Fruit fly (Drosophila melanogaster) whole organism, prepupa: ENCODE measurements around the gene CG18417.

Experiments
- Blimp-1 ChIP-seq: fragments of 200-800 bp; sonication (Bioruptor generic); optimal IDR thresholded peaks from 3 replicates; lab custom pipeline; 2017; ENCODE audit warnings: missing biosample characterization, missing genetic modification characterization, mild to moderate bottlenecking, moderate library complexity, missing genetic modification reagents
- CG10669 ChIP-seq: fragments of 200-800 bp; sonication (Bioruptor generic); optimal IDR thresholded peaks from 3 replicates; lab custom pipeline; 2018; ENCODE audit warnings: missing biosample characterization, mild to moderate bottlenecking, missing genetic modification characterization, moderate library complexity
- CG11294 ChIP-seq: fragments of 200-800 bp; sonication (Bioruptor generic); IDR thresholded peaks from 2 replicates; pipeline ENCODE4 v1.3.6; 2022; ENCODE audit warnings: missing biosample characterization, missing genetic modification characterization
- CG11762 ChIP-seq: fragments of 200-800 bp; sonication (Bioruptor generic); optimal IDR thresholded peaks from 3 replicates; lab custom pipeline; 2016; ENCODE audit warnings: missing biosample characterization, missing genetic modification characterization; ENCODE audit not compliant: insufficient read depth
- CG11902 ChIP-seq: fragments of 200-800 bp; sonication (Bioruptor generic); optimal IDR thresholded peaks from 3 replicates; lab custom pipeline; 2016; ENCODE audit warnings: missing biosample characterization, missing genetic modification characterization
- CG1621 ChIP-seq: fragments of 200-800 bp; sonication (Bioruptor generic); optimal IDR thresholded peaks from 3 replicates; lab custom pipeline; 2018; ENCODE audit warnings: missing biosample characterization, mild to moderate bottlenecking, missing genetic modification characterization
- CG31627 ChIP-seq: fragments of 200-800 bp; sonication (Bioruptor generic); optimal IDR thresholded peaks from 3 replicates; lab custom pipeline; 2016; ENCODE audit warnings: missing biosample characterization, missing genetic modification characterization
- CG32006 ChIP-seq: fragments of 200-800 bp; sonication (Bioruptor generic); optimal IDR thresholded peaks from 3 replicates; lab custom pipeline; 2017; ENCODE audit warnings: missing biosample characterization, mild to moderate bottlenecking, missing genetic modification characterization
- CG4318 ChIP-seq: fragments of 200-800 bp; sonication (Bioruptor generic); optimal IDR thresholded peaks from 3 replicates; lab custom pipeline; 2017; ENCODE audit warnings: missing biosample characterization, mild to moderate bottlenecking, missing genetic modification characterization
- CG6163 ChIP-seq: fragments of 200-800 bp; sonication (Bioruptor generic); IDR thresholded peaks from 3 replicates; pipeline ENCODE4 v1.3.6; 2022; ENCODE audit warnings: missing biosample characterization, missing genetic modification characterization
- CG6276 ChIP-seq: fragments of 200-800 bp; sonication (Bioruptor generic); optimal IDR thresholded peaks from 2 replicates; lab custom pipeline; 2017; ENCODE audit warnings: missing biosample characterization, mild to moderate bottlenecking, missing genetic modification characterization
- CG6792 ChIP-seq: fragments of 200-800 bp; sonication (Bioruptor generic); optimal IDR thresholded peaks from 3 replicates; lab custom pipeline; 2016; ENCODE audit warnings: missing biosample characterization, missing genetic modification characterization
- CG6854 ChIP-seq: fragments of 200-800 bp; sonication (Bioruptor generic); optimal IDR thresholded peaks from 2 replicates; lab custom pipeline; 2017; ENCODE audit warnings: missing biosample characterization, mild to moderate bottlenecking, missing genetic modification characterization
- CG7368 ChIP-seq: fragments of 200-800 bp; sonication (Bioruptor generic); optimal IDR thresholded peaks from 3 replicates; lab custom pipeline; 2016; ENCODE audit warnings: missing biosample characterization, missing genetic modification characterization
- CG8119 ChIP-seq: fragments of 200-800 bp; sonication (Bioruptor generic); IDR thresholded peaks from 3 replicates; pipeline ENCODE4 v1.3.6; 2022; ENCODE audit warnings: missing biosample characterization, missing genetic modification characterization
- CG8319 ChIP-seq: fragments of 200-800 bp; sonication (Bioruptor generic); optimal IDR thresholded peaks from 3 replicates; lab custom pipeline; 2016; ENCODE audit warnings: missing biosample characterization, missing genetic modification characterization
- CG9139 ChIP-seq: fragments of 200-800 bp; sonication (Bioruptor generic); optimal IDR thresholded peaks from 3 replicates; lab custom pipeline; 2017; ENCODE audit warnings: missing biosample characterization, mild to moderate bottlenecking, missing genetic modification characterization
- Eip75B ChIP-seq: fragments of 200-800 bp; sonication (Bioruptor generic); optimal IDR thresholded peaks from 3 replicates; lab custom pipeline; 2016; ENCODE audit warnings: missing biosample characterization, missing genetic modification characterization
- Ets21C ChIP-seq: fragments of 200-800 bp; sonication (Bioruptor generic); optimal IDR thresholded peaks from 3 replicates; lab custom pipeline; 2016; ENCODE audit warnings: missing biosample characterization, missing genetic modification characterization
- Ets96B ChIP-seq: fragments of 200-800 bp; optimal IDR thresholded peaks from 2 replicates; lab custom pipeline; 2019; ENCODE audit warnings: missing biosample characterization, mild to moderate bottlenecking, missing genetic modification characterization, moderate library complexity
- Gug ChIP-seq: fragments of 200-800 bp; sonication (Bioruptor generic); IDR thresholded peaks from 2 replicates; pipeline ENCODE4 v1.3.6; 2022; ENCODE audit warnings: missing biosample characterization, missing genetic modification characterization
- Hr39 ChIP-seq: fragments of 200-800 bp; sonication (Bioruptor generic); optimal IDR thresholded peaks from 2 replicates; lab custom pipeline; 2016; ENCODE audit warnings: missing biosample characterization, missing genetic modification characterization
- Hr4 ChIP-seq: fragments of 200-800 bp; sonication (Bioruptor generic); optimal IDR thresholded peaks from 3 replicates; lab custom pipeline; 2016; ENCODE audit warnings: missing biosample characterization, missing genetic modification characterization
- OdsH ChIP-seq: fragments of 200-800 bp; sonication (Bioruptor generic); optimal IDR thresholded peaks from 3 replicates; lab custom pipeline; 2016; ENCODE audit warnings: missing biosample characterization, missing genetic modification characterization
- Sox14 ChIP-seq: fragments of 200-800 bp; sonication (Bioruptor generic); optimal IDR thresholded peaks from 3 replicates; lab custom pipeline; 2016; ENCODE audit warnings: missing biosample characterization, missing genetic modification characterization
- acj6 ChIP-seq: fragments of 200-800 bp; sonication (Bioruptor generic); optimal IDR thresholded peaks from 3 replicates; lab custom pipeline; 2016; ENCODE audit warnings: missing biosample characterization, missing genetic modification characterization
- cyc ChIP-seq: fragments of 200-800 bp; sonication (Bioruptor generic); optimal IDR thresholded peaks from 3 replicates; lab custom pipeline; 2016; ENCODE audit warnings: missing biosample characterization, missing genetic modification characterization
- dac ChIP-seq: fragments of 200-800 bp; sonication (Bioruptor generic); optimal IDR thresholded peaks from 2 replicates; lab custom pipeline; 2017; ENCODE audit warnings: missing biosample characterization, mild to moderate bottlenecking, missing genetic modification characterization
- dsx ChIP-seq: fragments of 200-800 bp; optimal IDR thresholded peaks from 3 replicates; lab custom pipeline; 2019; ENCODE audit warnings: missing biosample characterization, mild to moderate bottlenecking, missing genetic modification characterization, moderate library complexity; ENCODE audit not compliant: poor library complexity, severe bottlenecking
- esn ChIP-seq: fragments of 200-800 bp; sonication (Bioruptor generic); optimal IDR thresholded peaks from 2 replicates; lab custom pipeline; 2016; ENCODE audit warnings: missing biosample characterization, mild to moderate bottlenecking, missing genetic modification characterization, moderate library complexity
- fd59A ChIP-seq: fragments of 200-800 bp; sonication (Bioruptor generic); optimal IDR thresholded peaks from 2 replicates; lab custom pipeline; 2017; ENCODE audit warnings: missing biosample characterization, mild to moderate bottlenecking, missing genetic modification characterization, missing genetic modification reagents
- fd85E ChIP-seq: fragments of 200-800 bp; sonication (Bioruptor generic); optimal IDR thresholded peaks from 3 replicates; lab custom pipeline; 2016; ENCODE audit warnings: missing biosample characterization, missing genetic modification characterization
- lz ChIP-seq: fragments of 200-800 bp; sonication (Bioruptor generic); optimal IDR thresholded peaks from 3 replicates; lab custom pipeline; 2016; ENCODE audit warnings: missing biosample characterization, missing genetic modification characterization
- net ChIP-seq: fragments of 200-800 bp; sonication (Bioruptor generic); optimal IDR thresholded peaks from 3 replicates; lab custom pipeline; 2016; ENCODE audit warnings: missing biosample characterization, missing genetic modification characterization
- pdm3 ChIP-seq: fragments of 200-800 bp; sonication (Bioruptor generic); optimal IDR thresholded peaks from 3 replicates; lab custom pipeline; 2016; ENCODE audit warnings: missing biosample characterization, missing genetic modification characterization
- salr ChIP-seq, 2 experiments: fragments of 200-800 bp; sonication (Bioruptor generic); optimal IDR thresholded peaks; 3 replicates each; lab custom pipeline; 2016 to 2018; ENCODE audit warnings: missing biosample characterization in 2 of 2, missing genetic modification characterization in 2 of 2, mild to moderate bottlenecking in 1 of 2
- spab ChIP-seq: fragments of 200-800 bp; sonication (Bioruptor generic); optimal IDR thresholded peaks from 2 replicates; lab custom pipeline; 2017; ENCODE audit warnings: missing biosample characterization, mild to moderate bottlenecking, missing genetic modification characterization, missing genetic modification reagents
- ss ChIP-seq, 2 experiments: fragments of 200-800 bp; sonication (Bioruptor generic); optimal IDR thresholded peaks; 2 replicates in 1 of 2; 3 replicates in 1 of 2; lab custom pipeline; 2017 to 2018; ENCODE audit warnings: mild to moderate bottlenecking in 2 of 2, missing biosample characterization in 2 of 2, missing genetic modification characterization in 2 of 2, moderate library complexity in 1 of 2
- topi ChIP-seq: fragments of 200-800 bp; sonication (Bioruptor generic); optimal IDR thresholded peaks from 3 replicates; lab custom pipeline; 2016; ENCODE audit warnings: missing biosample characterization, missing genetic modification characterization
- vri ChIP-seq: fragments of 200-800 bp; sonication (Bioruptor generic); optimal IDR thresholded peaks from 3 replicates; lab custom pipeline; 2016; ENCODE audit warnings: missing biosample characterization, mild to moderate bottlenecking, missing genetic modification characterization

Gene CG18417

DNA sequence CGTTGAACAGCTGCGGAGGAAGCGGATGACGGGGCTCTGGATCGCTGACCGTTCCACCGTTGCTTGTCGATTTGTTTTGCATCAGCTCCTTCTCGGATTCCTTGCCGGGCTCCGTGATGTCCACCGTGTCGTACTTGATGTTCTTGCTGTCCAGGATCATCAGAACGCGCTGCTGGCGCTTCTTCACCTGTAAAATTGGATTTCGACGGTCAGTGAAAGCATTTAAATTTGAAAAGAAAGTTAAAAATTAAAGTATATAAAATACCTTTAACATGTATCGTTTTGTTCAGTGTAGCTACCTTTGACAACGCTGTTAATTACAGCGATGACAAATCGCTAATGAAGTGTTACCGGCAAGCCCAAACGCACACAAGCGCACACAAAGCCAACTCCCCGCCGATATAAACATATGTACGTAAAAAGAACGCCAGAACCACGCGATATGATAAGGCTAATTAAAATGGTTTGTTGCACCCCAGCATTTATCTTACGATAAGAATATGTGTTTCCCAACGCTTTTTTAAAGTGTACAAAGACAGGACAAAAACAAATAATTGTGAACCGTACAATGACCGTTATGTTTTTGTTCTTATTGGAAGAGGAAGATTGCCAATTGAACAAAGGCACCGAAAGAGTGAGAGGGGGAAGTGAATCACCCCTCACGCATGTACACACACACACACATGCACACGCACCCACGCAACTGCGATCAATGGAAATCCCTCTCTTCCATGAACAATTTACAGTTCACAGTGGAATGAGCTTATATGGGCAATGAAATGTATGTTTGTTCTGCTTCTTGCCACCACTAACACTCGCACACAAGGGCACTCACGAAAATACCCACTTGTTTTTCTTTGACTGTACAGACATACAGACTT lies 31.8 kb upstream of the CG18417 start (continued):
- TF ChIP-seq CG31627 (GFP tag; lab: Kevin White, UChicago) (peak; percentile 10), OdsH (GFP tag; lab: Kevin White, UChicago) (no peak), lz (GFP tag; lab: Kevin White, UChicago) (peak; percentile 25), CG32006 (GFP tag; lab: Kevin White, UChicago) (peak; percentile 21), dac (no peak), esn (GFP tag; lab: Kevin White, UChicago) (peak; percentile 34), fd85E (GFP tag; lab: Kevin White, UChicago) (no peak), CG11902 (GFP tag; lab: Kevin White, UChicago) (no peak), salr (GFP tag; optimal IDR thresholded peaks at IDR 0.05; lab: Kevin White, UChicago) (no peak), CG6276 (GFP tag; lab: Kevin White, UChicago) (no peak), cyc (GFP tag; lab: Kevin White, UChicago) (no peak), fd59A (GFP tag; lab: Kevin White, UChicago) (no peak), CG8119 (GFP tag; lab: Robert Waterston, UW) (peak; percentile 28; the same call in 1 of the 3 replicates)

DNA sequence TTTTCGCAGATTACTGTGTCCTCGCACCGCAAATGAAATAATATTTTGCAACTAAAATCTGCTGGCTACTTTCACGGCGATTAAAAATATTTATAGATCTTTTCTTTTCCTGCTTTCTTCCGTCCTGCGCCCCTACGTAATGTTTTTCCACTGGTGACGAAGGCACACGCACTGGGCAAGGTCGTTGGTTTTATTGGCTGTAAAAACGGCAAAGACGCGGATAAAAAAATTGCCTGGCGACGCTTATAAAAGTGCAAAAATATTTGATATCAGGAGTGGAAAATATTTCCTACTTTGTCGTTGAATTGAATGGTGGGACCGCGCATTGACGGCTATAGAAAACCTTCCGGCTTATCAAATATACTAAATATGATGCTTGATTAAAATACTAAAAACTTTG lies 30.9 kb upstream of the CG18417 start, which contains the start of gene Sh3beta:
Gene Sh3beta (minus strand): TSS at position 327 of the 400 bp plus-strand sequence.
- TF ChIP-seq dsx (peak; percentile 86), ss (GFP tag; optimal IDR thresholded peaks at IDR 0.05; lab: Kevin White, UChicago) (no peak), CG10669 (GFP tag; lab: Kevin White, UChicago) (no peak), CG7368 (GFP tag; lab: Kevin White, UChicago) (no peak), CG1621 (tag; lab: Kevin White, UChicago) (no peak), CG6854 (GFP tag; lab: Kevin White, UChicago) (peak; percentile 25), Hr39 (GFP tag; lab: Kevin White, UChicago) (no peak), topi (GFP tag; lab: Kevin White, UChicago) (no peak), vri (peak; percentile 8), CG8319 (no peak), Sox14 (no peak), Blimp-1 (GFP tag; lab: Kevin White, UChicago) (no peak)

DNA sequence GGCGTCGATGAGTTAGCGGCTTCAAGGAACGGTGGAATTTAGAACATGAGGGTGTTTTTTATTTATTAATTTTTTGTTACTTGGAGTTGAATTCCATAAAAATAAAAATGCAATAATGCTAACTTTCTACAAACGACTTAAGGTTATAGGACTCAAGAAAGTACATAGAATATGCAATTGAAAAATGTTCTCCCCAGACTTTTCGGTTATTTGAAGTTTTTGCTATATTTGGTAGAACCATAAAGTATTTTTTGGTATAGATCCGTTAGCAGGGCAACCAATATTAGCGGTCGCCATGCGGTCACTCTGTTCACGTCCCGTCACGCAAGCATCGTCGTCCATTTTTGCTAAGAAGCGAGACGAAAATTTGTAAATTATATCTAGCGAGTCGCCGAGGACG lies 30.3 kb upstream of the CG18417 start, which contains the start of gene akirin:
Gene akirin (plus strand): TSS at position 301 of the 400 bp plus-strand sequence.
- TF ChIP-seq net (GFP tag; lab: Kevin White, UChicago) (no peak), CG6163 (0 out of 3 replicates have a peak, but pooled peaks have one; percentile 39), CG11762 (GFP tag; lab: Kevin White, UChicago) (no peak), spab (GFP tag; lab: Kevin White, UChicago) (no peak), Hr4 (GFP tag; lab: Kevin White, UChicago) (no peak), Hr39 (GFP tag; lab: Kevin White, UChicago) (no peak), CG8119 (GFP tag; lab: Robert Waterston, UW) (no peak), lz (GFP tag; lab: Kevin White, UChicago) (no peak), CG6792 (no peak)
- TF ChIP-seq, all 60 proteins: peak for 1

DNA sequence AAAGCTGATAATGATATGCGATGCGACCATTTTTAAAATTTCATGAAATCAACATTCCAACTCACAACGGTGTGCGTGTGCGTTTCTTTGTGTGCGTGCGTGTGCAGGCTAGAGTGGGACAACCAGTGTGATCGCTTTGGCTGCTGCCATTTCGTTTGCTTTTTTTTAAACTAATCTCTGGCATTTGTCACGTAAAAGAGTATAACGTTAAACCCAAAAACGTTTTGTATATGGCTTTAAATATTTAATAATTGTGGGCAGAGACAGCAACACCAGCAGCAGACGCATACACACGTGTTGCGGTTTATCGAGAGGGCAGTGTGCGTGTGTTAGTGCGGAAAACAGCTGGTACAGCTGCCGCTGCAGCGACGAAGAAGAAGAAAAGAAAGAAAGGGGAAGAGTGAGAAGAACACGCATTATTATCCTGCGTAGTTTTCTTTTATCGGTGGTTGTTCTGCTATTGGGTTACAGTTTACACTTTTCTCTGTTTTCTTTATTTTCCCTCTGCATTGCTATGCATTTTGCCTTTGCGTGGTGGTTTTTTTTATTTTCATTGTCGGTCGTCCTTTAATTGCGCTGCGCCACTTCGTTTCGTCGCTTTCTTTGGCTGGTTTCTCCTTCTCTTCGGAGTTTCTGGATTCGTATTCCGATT lies 29.5 kb upstream of the CG18417 start:
- TF ChIP-seq Ets96B (tag; lab: Kevin White, UChicago) (no peak), net (GFP tag; lab: Kevin White, UChicago) (peak; percentile 15), vri (peak; percentile 17), CG8119 (GFP tag; lab: Robert Waterston, UW) (no peak), Eip75B (GFP tag; lab: Kevin White, UChicago) (peak; percentile 7), fd85E (GFP tag; lab: Kevin White, UChicago) (no peak), cyc (GFP tag; lab: Kevin White, UChicago) (no peak), CG6276 (GFP tag; lab: Kevin White, UChicago) (no peak), acj6 (no peak), pdm3 (GFP tag; lab: Kevin White, UChicago) (no peak), Sox14 (peak; percentile 77), CG7368 (GFP tag; lab: Kevin White, UChicago) (no peak), CG10669 (GFP tag; lab: Kevin White, UChicago) (no peak), CG11294 (GFP tag; lab: Robert Waterston, UW) (no peak), CG11902 (GFP tag; lab: Kevin White, UChicago) (no peak), spab (GFP tag; lab: Kevin White, UChicago) (no peak), CG8319 (no peak), Ets21C (GFP tag; lab: Kevin White, UChicago) (no peak), Gug (GFP tag; lab: Robert Waterston, UW) (no peak), CG9139 (no peak), OdsH (GFP tag; lab: Kevin White, UChicago) (no peak), CG6792 (no peak), CG4318 (GFP tag; lab: Kevin White, UChicago) (no peak), esn (GFP tag; lab: Kevin White, UChicago) (no peak)
